Fruit fly (Drosophila melanogaster) whole organism, embryonic: ENCODE measurements around the gene CG32195.

Experiments
- Abd-B ChIP-seq: fragments of 200-800 bp; sonication (Bioruptor generic); optimal IDR thresholded peaks from 2 replicates; lab custom pipeline; 2018; ENCODE audit warnings: missing biosample characterization, mild to moderate bottlenecking, missing genetic modification characterization, moderate library complexity
- Bgb ChIP-seq: fragments of 200-800 bp; sonication (Bioruptor generic); IDR thresholded peaks from 2 replicates; pipeline ENCODE4 v1.3.6; 2022; ENCODE audit warnings: missing biosample characterization, missing genetic modification characterization; ENCODE audit not compliant: partially characterized antibody
- Bteb2 ChIP-seq: fragments of 200-800 bp; sonication (Bioruptor generic); optimal IDR thresholded peaks from 2 replicates; lab custom pipeline; 2016; ENCODE audit warnings: missing biosample characterization, missing genetic modification characterization
- CG12659 ChIP-seq: fragments of 200-800 bp; sonication (Bioruptor generic); optimal IDR thresholded peaks from 3 replicates; lab custom pipeline; 2017; ENCODE audit warnings: mild to moderate bottlenecking, missing biosample characterization, missing genetic modification reagents, missing genetic modification characterization
- CG12744 ChIP-seq: fragments of 200-800 bp; sonication (Bioruptor generic); optimal IDR thresholded peaks from 2 replicates; lab custom pipeline; 2016; ENCODE audit warnings: missing biosample characterization, missing genetic modification characterization
- CG12769 ChIP-seq: fragments of 200-800 bp; sonication (Bioruptor generic); optimal IDR thresholded peaks from 2 replicates; lab custom pipeline; 2019; ENCODE audit warnings: missing biosample characterization, mild to moderate bottlenecking, missing genetic modification characterization, moderate library complexity
- CG1647 ChIP-seq: fragments of 200-800 bp; sonication (Bioruptor generic); optimal IDR thresholded peaks from 3 replicates; lab custom pipeline; 2016; ENCODE audit warnings: missing biosample characterization, missing genetic modification characterization
- CG16779 ChIP-seq: fragments of 200-800 bp; sonication (Bioruptor generic); IDR thresholded peaks from 2 replicates; pipeline ENCODE4 v1.3.6; 2022; ENCODE audit warnings: missing biosample characterization, missing genetic modification characterization
- CG16813 ChIP-seq: fragments of 200-800 bp; sonication (Bioruptor generic); IDR thresholded peaks from 3 replicates; pipeline ENCODE4 v1.3.6; 2022; ENCODE audit warnings: missing biosample characterization, missing genetic modification characterization; ENCODE audit not compliant: partially characterized antibody
- CG17359 ChIP-seq: fragments of 200-800 bp; sonication (Bioruptor generic); optimal IDR thresholded peaks from 3 replicates; lab custom pipeline; 2018; ENCODE audit warnings: missing biosample characterization, mild to moderate bottlenecking, missing genetic modification characterization, moderate library complexity
- CG3726 ChIP-seq: fragments of 200-800 bp; sonication (Bioruptor generic); IDR thresholded peaks from 3 replicates; pipeline ENCODE4, ENCODE4 v1.3.6; 2022; ENCODE audit warnings: missing biosample characterization, missing genetic modification characterization
- CG3838 ChIP-seq: fragments of 200-800 bp; sonication (Bioruptor generic); optimal IDR thresholded peaks from 3 replicates; lab custom pipeline; 2016; ENCODE audit warnings: missing biosample characterization, missing genetic modification characterization
- CG6689 ChIP-seq: fragments of 200-800 bp; sonication (Bioruptor generic); IDR thresholded peaks from 2 replicates; pipeline ENCODE4 v1.3.6; 2022; ENCODE audit warnings: missing biosample characterization, missing genetic modification characterization
- CG9437 ChIP-seq: fragments of 200-800 bp; sonication (Bioruptor generic); optimal IDR thresholded peaks from 2 replicates; lab custom pipeline; 2018; ENCODE audit warnings: missing biosample characterization, mild to moderate bottlenecking, missing genetic modification characterization
- Camta ChIP-seq: fragments of 200-800 bp; sonication (Bioruptor generic); optimal IDR thresholded peaks from 2 replicates; lab custom pipeline; 2016; ENCODE audit warnings: missing biosample characterization, missing genetic modification characterization
- Chrac-16 ChIP-seq: fragments of 200-800 bp; sonication (Bioruptor generic); optimal IDR thresholded peaks from 3 replicates; lab custom pipeline; 2016; ENCODE audit warnings: missing biosample characterization, missing genetic modification characterization
- D19A ChIP-seq: fragments of 200-800 bp; optimal IDR thresholded peaks from 3 replicates; lab custom pipeline; 2019; ENCODE audit warnings: missing biosample characterization, mild to moderate bottlenecking, missing genetic modification characterization, moderate library complexity
- Dek ChIP-seq: fragments of 200-800 bp; sonication (Bioruptor generic); optimal IDR thresholded peaks from 3 replicates; lab custom pipeline; 2019; ENCODE audit warnings: missing biosample characterization, mild to moderate bottlenecking, missing genetic modification characterization, moderate library complexity
- Doc2 ChIP-seq: fragments of 200-800 bp; sonication (Bioruptor generic); IDR thresholded peaks from 2 replicates; pipeline ENCODE4 v1.3.6; 2022; ENCODE audit warnings: missing biosample characterization, missing genetic modification characterization
- Dref ChIP-seq: fragments of 200-800 bp; sonication (Bioruptor generic); IDR thresholded peaks from 2 replicates; pipeline ENCODE4 v1.3.6; 2022; ENCODE audit warnings: missing biosample characterization, missing genetic modification characterization
- ERR ChIP-seq: fragments of 200-800 bp; sonication (Bioruptor generic); optimal IDR thresholded peaks from 2 replicates; lab custom pipeline; 2016; ENCODE audit warnings: missing biosample characterization, missing genetic modification characterization
- GATAe ChIP-seq: fragments of 200-800 bp; sonication (Bioruptor generic); conservative IDR thresholded peaks from 2 replicates; pipeline ENCODE4 v1.3.6; 2022; ENCODE audit warnings: missing biosample characterization, missing genetic modification characterization
- HHEX ChIP-seq: fragments of 200-800 bp; sonication (Bioruptor generic); optimal IDR thresholded peaks from 3 replicates; lab custom pipeline; 2017; ENCODE audit warnings: missing biosample characterization, mild to moderate bottlenecking, missing genetic modification characterization, missing genetic modification reagents
- HLH4C ChIP-seq: fragments of 200-800 bp; sonication (Bioruptor generic); IDR thresholded peaks from 3 replicates; pipeline ENCODE4 v1.3.6; 2022; ENCODE audit warnings: missing biosample characterization, missing genetic modification characterization; ENCODE audit not compliant: partially characterized antibody
- Kr ChIP-seq: fragments of 200-800 bp; sonication (Bioruptor generic); optimal IDR thresholded peaks from 2 replicates; lab custom pipeline; 2017; ENCODE audit warnings: missing biosample characterization, mild to moderate bottlenecking, missing genetic modification characterization
- MESR4 ChIP-seq: fragments of 200-800 bp; sonication (Bioruptor generic); optimal IDR thresholded peaks from 2 replicates; lab custom pipeline; 2018; ENCODE audit warnings: missing biosample characterization, mild to moderate bottlenecking, missing genetic modification characterization, moderate library complexity
- Mad ChIP-seq: fragments of 200-800 bp; sonication (Bioruptor generic); optimal IDR thresholded peaks from 2 replicates; lab custom pipeline; 2016; ENCODE audit warnings: missing biosample characterization, missing genetic modification characterization
- Max ChIP-seq: fragments of 200-800 bp; sonication (Bioruptor generic); optimal IDR thresholded peaks from 2 replicates; lab custom pipeline; 2016; ENCODE audit warnings: missing biosample characterization, mild to moderate bottlenecking, missing genetic modification characterization
- Mes4 ChIP-seq: fragments of 200-800 bp; sonication (Bioruptor generic); optimal IDR thresholded peaks from 2 replicates; lab custom pipeline; 2016; ENCODE audit warnings: missing biosample characterization, missing genetic modification characterization
- NFAT ChIP-seq: fragments of 200-800 bp; sonication (Bioruptor generic); IDR thresholded peaks from 2 replicates; pipeline ENCODE4 v1.3.6; 2022; ENCODE audit warnings: missing biosample characterization, missing genetic modification characterization
- PHDP ChIP-seq: fragments of 200-800 bp; sonication (Bioruptor generic); optimal IDR thresholded peaks from 3 replicates; lab custom pipeline; 2018; ENCODE audit warnings: missing biosample characterization, mild to moderate bottlenecking, missing genetic modification characterization, moderate library complexity
- Poxn ChIP-seq: fragments of 200-800 bp; sonication (Bioruptor generic); IDR thresholded peaks from 2 replicates; pipeline ENCODE4 v1.3.6; 2022; ENCODE audit warnings: missing biosample characterization, missing genetic modification characterization
- btn ChIP-seq: fragments of 200-800 bp; sonication (Bioruptor generic); optimal IDR thresholded peaks from 2 replicates; lab custom pipeline; 2016; ENCODE audit warnings: missing biosample characterization, missing genetic modification characterization
- caup ChIP-seq: fragments of 200-800 bp; sonication (Bioruptor generic); optimal IDR thresholded peaks from 3 replicates; lab custom pipeline; 2017; ENCODE audit warnings: missing biosample characterization, mild to moderate bottlenecking, missing genetic modification characterization, moderate library complexity; ENCODE audit not compliant: severe bottlenecking
- gcm ChIP-seq: fragments of 200-800 bp; sonication (Bioruptor generic); optimal IDR thresholded peaks from 2 replicates; lab custom pipeline; 2019; ENCODE audit warnings: missing biosample characterization, mild to moderate bottlenecking, missing genetic modification characterization, moderate library complexity
- grn ChIP-seq: fragments of 200-800 bp; sonication (Bioruptor generic); optimal IDR thresholded peaks from 3 replicates; lab custom pipeline; 2017; ENCODE audit warnings: missing biosample characterization, missing genetic modification characterization
- her ChIP-seq: fragments of 200-800 bp; sonication (Bioruptor generic); optimal IDR thresholded peaks from 2 replicates; lab custom pipeline; 2016; ENCODE audit warnings: missing biosample characterization, missing genetic modification characterization
- jigr1 ChIP-seq: fragments of 200-800 bp; sonication (Bioruptor generic); IDR thresholded peaks from 3 replicates; pipeline ENCODE4 v1.3.6; 2022; ENCODE audit warnings: missing biosample characterization, missing genetic modification characterization
- lmd ChIP-seq: fragments of 200-800 bp; sonication (Bioruptor generic); IDR thresholded peaks from 2 replicates; pipeline ENCODE4 v1.3.6; 2022; ENCODE audit warnings: missing biosample characterization, missing genetic modification characterization
- nerfin-2 ChIP-seq: fragments of 200-800 bp; sonication (Bioruptor generic); IDR thresholded peaks from 2 replicates; pipeline ENCODE4 v1.3.6; 2022; ENCODE audit warnings: missing biosample characterization, missing genetic modification characterization; ENCODE audit not compliant: partially characterized antibody
- pros ChIP-seq: fragments of 200-800 bp; sonication (Bioruptor generic); optimal IDR thresholded peaks from 3 replicates; lab custom pipeline; 2019; ENCODE audit warnings: missing biosample characterization, mild to moderate bottlenecking, missing genetic modification characterization, moderate library complexity
- repo ChIP-seq: fragments of 200-800 bp; sonication (Bioruptor generic); optimal IDR thresholded peaks from 2 replicates; lab custom pipeline; 2016; ENCODE audit warnings: missing biosample characterization, missing genetic modification characterization
- schlank ChIP-seq: fragments of 200-800 bp; sonication (Bioruptor generic); optimal IDR thresholded peaks from 2 replicates; lab custom pipeline; 2018; ENCODE audit warnings: missing biosample characterization, mild to moderate bottlenecking, missing genetic modification characterization
- seq ChIP-seq: fragments of 200-800 bp; sonication (Bioruptor generic); IDR thresholded peaks from 2 replicates; pipeline ENCODE4 v1.3.6; 2022; ENCODE audit warnings: missing biosample characterization, missing genetic modification characterization
- sima ChIP-seq: fragments of 200-800 bp; sonication (Bioruptor generic); optimal IDR thresholded peaks from 2 replicates; lab custom pipeline; 2016; ENCODE audit warnings: missing biosample characterization, missing genetic modification characterization
- tio ChIP-seq: fragments of 200-800 bp; sonication (Bioruptor generic); optimal IDR thresholded peaks from 2 replicates; lab custom pipeline; 2017; ENCODE audit warnings: missing biosample characterization, missing genetic modification characterization, inconsistent platforms
- vfl ChIP-seq: fragments of 200-800 bp; sonication (Bioruptor generic); optimal IDR thresholded peaks from 2 replicates; lab custom pipeline; 2016; ENCODE audit warnings: missing biosample characterization, missing genetic modification characterization
- wek ChIP-seq: fragments of 200-800 bp; sonication (Bioruptor generic); optimal IDR thresholded peaks from 3 replicates; lab custom pipeline; 2018; ENCODE audit warnings: missing biosample characterization, mild to moderate bottlenecking, missing genetic modification characterization, moderate library complexity

Gene CG32195

dm6 chr3L:18106021-18106944, 6.5 kb upstream of the CG32195 start, which contains the start of the genes CG13698 and mRpS26 (continued):
- TF ChIP-seq vfl (GFP tag; lab: Kevin White, UChicago): peak; percentile 37
- TF ChIP-seq Max (GFP tag; lab: Kevin White, UChicago): peak; percentile 50
- no peak for TF ChIP-seq CG12744 (GFP tag; lab: Kevin White, UChicago)
- TF ChIP-seq her (GFP tag; lab: Kevin White, UChicago): peak; percentile 99
- TF ChIP-seq pros: no peak
- TF ChIP-seq Doc2: no peak
- TF ChIP-seq CG16813 (GFP tag; lab: Robert Waterston, UW): no peak
- no peak for TF ChIP-seq Camta (GFP tag; lab: Kevin White, UChicago)
- peak; percentile 56 for TF ChIP-seq HHEX (GFP tag; lab: Kevin White, UChicago)
- no peak for TF ChIP-seq jigr1
- 0 out of 2 replicates have a peak, but pooled peaks have one; percentile 41 for TF ChIP-seq CG16779 (GFP tag; lab: Robert Waterston, UW)
- peak; percentile 59 for TF ChIP-seq tio
- TF ChIP-seq Mes4 (GFP tag; lab: Kevin White, UChicago): no peak
- peak; percentile 57 for TF ChIP-seq gcm
- TF ChIP-seq sima (GFP tag; lab: Kevin White, UChicago): no peak
- no peak for TF ChIP-seq Dref (GFP tag; lab: Robert Waterston, UW)
- no peak for TF ChIP-seq btn
- no peak; the same call in 2 of the 3 replicates for TF ChIP-seq CG3726 (GFP tag; lab: Robert Waterston, UW)
- peak; percentile 73 for TF ChIP-seq Dek
- TF ChIP-seq nerfin-2 (GFP tag; lab: Robert Waterston, UW): no peak; the same call in 1 of the 2 replicates
- TF ChIP-seq HLH4C (GFP tag; lab: Robert Waterston, UW): peak; percentile 54
- peak; percentile 79 for TF ChIP-seq CG12659 (GFP tag; lab: Kevin White, UChicago)
- TF ChIP-seq Abd-B (GFP tag; lab: Kevin White, UChicago): peak; percentile 68
- peak; percentile 10 for TF ChIP-seq repo (GFP tag; lab: Kevin White, UChicago)
- peak; percentile 54; the same call in 1 of the 2 replicates for TF ChIP-seq seq (GFP tag; lab: Robert Waterston, UW)
- peak; percentile 58 for TF ChIP-seq CG6689 (GFP tag; lab: Robert Waterston, UW)
- peak; percentile 52 for TF ChIP-seq Mad
- TF ChIP-seq D19A (tag; lab: Kevin White, UChicago): peak; percentile 55
- peak; percentile 74 for TF ChIP-seq Bgb (GFP tag; lab: Robert Waterston, UW)
- 0 out of 2 replicates have a peak, but pooled peaks have one; percentile 26 for TF ChIP-seq NFAT (GFP tag; lab: Robert Waterston, UW)
- peak; percentile 64 for TF ChIP-seq CG9437
- TF ChIP-seq CG1647 (GFP tag; lab: Kevin White, UChicago): no peak
- TF ChIP-seq grn (GFP tag; lab: Kevin White, UChicago): no peak
- TF ChIP-seq CG12769: peak; percentile 68
- TF ChIP-seq lmd (GFP tag; lab: Robert Waterston, UW): peak; percentile 40; the same call in 1 of the 2 replicates
- TF ChIP-seq MESR4 (GFP tag; lab: Kevin White, UChicago): peak; percentile 91
- TF ChIP-seq caup: peak; percentile 64
- TF ChIP-seq Kr: no peak
- TF ChIP-seq CG17359 (tag; lab: Kevin White, UChicago): peak; percentile 61
- TF ChIP-seq CG3838: no peak
- TF ChIP-seq Poxn (GFP tag; lab: Robert Waterston, UW): no peak
- no peak for TF ChIP-seq wek (GFP tag; lab: Kevin White, UChicago)
- TF ChIP-seq ERR (GFP tag; lab: Kevin White, UChicago): no peak
- peak; percentile 24 for TF ChIP-seq Bteb2 (GFP tag; lab: Kevin White, UChicago)
- peak; percentile 34 for TF ChIP-seq schlank (tag; lab: Kevin White, UChicago)
- peak; percentile 66 for TF ChIP-seq PHDP (tag; lab: Kevin White, UChicago)
- TF ChIP-seq Chrac-16: peak; percentile 52
- no peak for TF ChIP-seq GATAe (GFP tag; lab: Robert Waterston, UW)
